Worm (Caenorhabditis elegans) whole organism, L1 larva: ENCODE data around the gene F39B3.3.

Experiments
- C04F5.9 ChIP-seq: sonication (generic microtip); optimal IDR thresholded peaks from 2 replicates; lab custom pipeline; 2016; ENCODE audit warnings: missing genetic modification characterization, missing compliant biosample characterization
- C34B4.2 ChIP-seq: sonication (generic microtip); optimal IDR thresholded peaks from 2 replicates; lab custom pipeline; 2017; ENCODE audit warnings: mild to moderate bottlenecking, missing genetic modification characterization, missing compliant biosample characterization
- F16B12.6 ChIP-seq: fragments of 150-350 bp; optimal IDR thresholded peaks from 2 replicates; lab custom pipeline; 2014; ENCODE audit warnings: missing biosample characterization, missing genetic modification characterization
- aly-2 ChIP-seq: fragments of 150-350 bp; optimal IDR thresholded peaks from 2 replicates; lab custom pipeline; 2014; ENCODE audit warnings: missing biosample characterization, missing genetic modification characterization
- ama-1 ChIP-seq: fragments of 150-350 bp; optimal IDR thresholded peaks from 2 replicates; lab custom pipeline; 2014
- blmp-1 ChIP-seq: fragments of 150-350 bp; optimal IDR thresholded peaks from 2 replicates; lab custom pipeline; 2014; ENCODE audit warnings: missing biosample characterization, missing genetic modification characterization
- ceh-88 ChIP-seq: fragments of 200-800 bp; sonication (Bioruptor generic); IDR thresholded peaks from 2 replicates; pipeline ENCODE4 v1.3.6; 2022; ENCODE audit warnings: missing genetic modification characterization, missing compliant biosample characterization
- ceh-90 ChIP-seq: sonication (generic microtip); optimal IDR thresholded peaks from 2 replicates; lab custom pipeline; 2016; ENCODE audit warnings: missing genetic modification characterization, missing compliant biosample characterization
- efl-1 ChIP-seq, 4 experiments: fragments of 150-350 bp; optimal IDR thresholded peaks in 3 of 4; peaks in 1 of 4; 1 replicate in 1 of 4; 2 replicates in 3 of 4; lab custom pipeline; 2014; ENCODE audit warnings: missing biosample characterization in 2 of 4, missing genetic modification characterization in 2 of 4, missing genetic modification reagents in 2 of 4
- efl-3 ChIP-seq: fragments of 200-800 bp; sonication (Bioruptor generic); optimal IDR thresholded peaks from 2 replicates; lab custom pipeline; 2018; ENCODE audit warnings: mild to moderate bottlenecking, missing genetic modification characterization, missing compliant biosample characterization
- egl-13 ChIP-seq: sonication (generic microtip); optimal IDR thresholded peaks from 2 replicates; lab custom pipeline; 2016; ENCODE audit warnings: missing genotype, missing genetic modification reagents, missing genetic modification characterization, missing compliant biosample characterization
- egl-27 ChIP-seq, 2 experiments: fragments of 150-350 bp in 1 of 2; sonication (generic microtip); optimal IDR thresholded peaks; 3 replicates each; lab custom pipeline; 2017 to 2018; ENCODE audit warnings: missing biosample characterization in 2 of 2, missing genetic modification characterization in 2 of 2, missing genetic modification reagents in 2 of 2
- elt-2 ChIP-seq: sonication (generic microtip); optimal IDR thresholded peaks from 2 replicates; lab custom pipeline; 2016; ENCODE audit warnings: missing genetic modification characterization, mild to moderate bottlenecking, inconsistent platforms, missing compliant biosample characterization, missing genetic modification reagents
- fkh-8 ChIP-seq: sonication (generic microtip); optimal IDR thresholded peaks from 2 replicates; lab custom pipeline; 2016; ENCODE audit warnings: mild to moderate bottlenecking, missing genetic modification characterization, missing compliant biosample characterization
- hlh-17 ChIP-seq: fragments of 200-800 bp; sonication (Bioruptor generic); optimal IDR thresholded peaks from 2 replicates; lab custom pipeline; 2018; ENCODE audit warnings: missing genetic modification characterization, mild to moderate bottlenecking, missing compliant biosample characterization, moderate library complexity, borderline replicate concordance
- jun-1 ChIP-seq: fragments of 150-350 bp; optimal IDR thresholded peaks from 2 replicates; lab custom pipeline; 2014; ENCODE audit warnings: missing biosample characterization, missing genetic modification reagents, missing genetic modification characterization
- lin-14 ChIP-seq: fragments of 200-800 bp; sonication (Bioruptor generic); optimal IDR thresholded peaks from 2 replicates; lab custom pipeline; 2018; ENCODE audit warnings: mild to moderate bottlenecking, missing genetic modification characterization, moderate library complexity, missing compliant biosample characterization
- lin-35 ChIP-seq, 2 experiments: fragments of 150-350 bp; optimal IDR thresholded peaks; 2 replicates each; lab custom pipeline; 2014; ENCODE audit warnings: missing biosample characterization in 2 of 2, missing genetic modification characterization in 2 of 2, missing genetic modification reagents in 2 of 2
- lsy-2 ChIP-seq, 2 experiments: fragments of 150-350 bp; optimal IDR thresholded peaks; 2 replicates each; lab custom pipeline; 2014; ENCODE audit warnings: missing biosample characterization in 2 of 2, missing genetic modification characterization in 2 of 2
- mab-9 ChIP-seq: fragments of 200-800 bp; sonication (Bioruptor generic); IDR thresholded peaks from 2 replicates; pipeline ENCODE4 v1.3.6; 2022; ENCODE audit warnings: missing genetic modification reagents, missing genetic modification characterization, missing compliant biosample characterization
- mdl-1 ChIP-seq, 2 experiments: fragments of 150-350 bp; optimal IDR thresholded peaks; 2 replicates each; lab custom pipeline; 2014 to 2017; ENCODE audit warnings: missing biosample characterization in 2 of 2, missing genetic modification characterization in 2 of 2, inconsistent platforms in 1 of 2
- mef-2 ChIP-seq: fragments of 150-350 bp; optimal IDR thresholded peaks from 2 replicates; lab custom pipeline; 2014; ENCODE audit warnings: missing biosample characterization, missing genetic modification characterization
- mep-1 ChIP-seq: fragments of 150-350 bp; optimal IDR thresholded peaks from 2 replicates; lab custom pipeline; 2014; ENCODE audit warnings: missing biosample characterization, missing genetic modification characterization
- nhr-12 ChIP-seq: sonication (generic microtip); optimal IDR thresholded peaks from 2 replicates; lab custom pipeline; 2017; ENCODE audit warnings: missing biosample characterization, missing genetic modification characterization
- nhr-20 ChIP-seq: sonication (generic microtip); optimal IDR thresholded peaks from 2 replicates; lab custom pipeline; 2016; ENCODE audit warnings: mild to moderate bottlenecking, missing genetic modification characterization, missing compliant biosample characterization
- nhr-47 ChIP-seq: sonication (generic microtip); optimal IDR thresholded peaks from 2 replicates; lab custom pipeline; 2016; ENCODE audit warnings: mild to moderate bottlenecking, missing genetic modification characterization, moderate library complexity, missing compliant biosample characterization
- nhr-71 ChIP-seq: sonication (generic microtip); optimal IDR thresholded peaks from 2 replicates; lab custom pipeline; 2016; ENCODE audit warnings: mild to moderate bottlenecking, missing genetic modification characterization, moderate library complexity, missing compliant biosample characterization
- nhr-76 ChIP-seq: sonication (generic microtip); optimal IDR thresholded peaks from 2 replicates; lab custom pipeline; 2017; ENCODE audit warnings: missing biosample characterization, missing genetic modification characterization
- nhr-85 ChIP-seq: sonication (generic microtip); peaks from one replicate; lab custom pipeline; 2016; ENCODE audit warnings: missing genetic modification characterization, inconsistent platforms, missing compliant biosample characterization
- nhr-90 ChIP-seq: sonication (generic microtip); optimal IDR thresholded peaks from 2 replicates; lab custom pipeline; 2016; ENCODE audit warnings: mild to moderate bottlenecking, missing genetic modification characterization, missing compliant biosample characterization; ENCODE audit not compliant: poor library complexity
- pag-3 ChIP-seq: sonication (generic microtip); optimal IDR thresholded peaks from 2 replicates; lab custom pipeline; 2017; ENCODE audit warnings: missing genetic modification characterization, mild to moderate bottlenecking, missing compliant biosample characterization, antibody characterized with exemption, borderline replicate concordance; ENCODE audit not compliant: insufficient read depth
- pax-3 ChIP-seq: fragments of 200-800 bp; sonication (Bioruptor generic); optimal IDR thresholded peaks from 2 replicates; lab custom pipeline; 2018; ENCODE audit warnings: mild to moderate bottlenecking, missing genetic modification characterization, moderate library complexity, missing compliant biosample characterization
- pqm-1 ChIP-seq: sonication (generic microtip); optimal IDR thresholded peaks from 3 replicates; lab custom pipeline; 2017; ENCODE audit warnings: missing biosample characterization, missing genetic modification characterization
- rnt-1 ChIP-seq: sonication (generic microtip); optimal IDR thresholded peaks from 2 replicates; lab custom pipeline; 2016; ENCODE audit warnings: mild to moderate bottlenecking, missing genetic modification characterization, moderate library complexity, missing compliant biosample characterization
- sox-4 ChIP-seq: sonication (generic microtip); optimal IDR thresholded peaks from 2 replicates; lab custom pipeline; 2016; ENCODE audit warnings: missing genetic modification characterization, missing compliant biosample characterization
- sup-37 ChIP-seq: fragments of 200-800 bp; sonication (Bioruptor generic); optimal IDR thresholded peaks from 2 replicates; lab custom pipeline; 2018; ENCODE audit warnings: mild to moderate bottlenecking, missing genetic modification characterization, missing compliant biosample characterization
- tlp-1 ChIP-seq: fragments of 150-350 bp; optimal IDR thresholded peaks from 2 replicates; lab custom pipeline; 2014; ENCODE audit warnings: missing biosample characterization, missing genetic modification characterization
- unc-130 ChIP-seq: fragments of 150-350 bp; optimal IDR thresholded peaks from 2 replicates; lab custom pipeline; 2017; ENCODE audit warnings: missing biosample characterization, missing genetic modification characterization, inconsistent platforms
- unc-86 ChIP-seq: sonication (generic microtip); optimal IDR thresholded peaks from 2 replicates; lab custom pipeline; 2016; ENCODE audit warnings: missing genetic modification characterization, missing compliant biosample characterization

Gene F39B3.3

DNA sequence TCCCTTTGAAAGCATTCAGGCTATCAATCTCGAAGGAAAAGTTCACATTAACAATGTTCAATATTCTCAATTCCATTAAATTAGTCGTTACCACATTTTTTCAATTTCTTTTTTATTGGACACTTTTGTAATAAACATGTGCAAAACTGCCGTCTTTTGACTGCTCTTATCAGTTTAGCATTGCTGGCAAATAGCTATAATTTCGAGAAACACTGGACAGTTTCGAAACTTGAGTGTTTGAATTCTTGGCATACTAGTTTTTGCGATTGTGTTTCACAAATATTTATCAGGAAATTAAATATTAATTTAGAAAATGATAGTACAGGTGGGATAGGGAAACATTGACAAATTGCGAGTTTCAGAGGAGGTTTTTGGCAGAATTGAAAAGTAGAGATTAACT lies 22.4 kb upstream of the F39B3.3 start:
- TF ChIP-seq F16B12.6 (tag; lab: Kevin White, UChicago), result no peak
- TF ChIP-seq efl-3 (GFP tag; lab: Kevin White, UChicago), result no peak
- no peak for TF ChIP-seq C34B4.2 (tag; lab: Kevin White, UChicago)
- no peak for TF ChIP-seq efl-1 (optimal IDR thresholded peaks at IDR 0.05; lab: Kevin White, UChicago)
- peak in 1 of 2 experiments; percentile 60 for TF ChIP-seq efl-1 (GFP tag; optimal IDR thresholded peaks at IDR 0.05 in 1 of 2; lab: Kevin White, UChicago)
- TF ChIP-seq pqm-1, result peak; percentile 57
- peak; percentile 46 for TF ChIP-seq tlp-1
- TF ChIP-seq nhr-71 (tag; lab: Kevin White, UChicago), result peak; percentile 1
- peak in 1 of 2 experiments; percentile 13 for TF ChIP-seq lin-35 (GFP tag; optimal IDR thresholded peaks at IDR 0.05; lab: Kevin White, UChicago)
- TF ChIP-seq elt-2 (tag; lab: Kevin White, UChicago), result peak; percentile 74

DNA sequence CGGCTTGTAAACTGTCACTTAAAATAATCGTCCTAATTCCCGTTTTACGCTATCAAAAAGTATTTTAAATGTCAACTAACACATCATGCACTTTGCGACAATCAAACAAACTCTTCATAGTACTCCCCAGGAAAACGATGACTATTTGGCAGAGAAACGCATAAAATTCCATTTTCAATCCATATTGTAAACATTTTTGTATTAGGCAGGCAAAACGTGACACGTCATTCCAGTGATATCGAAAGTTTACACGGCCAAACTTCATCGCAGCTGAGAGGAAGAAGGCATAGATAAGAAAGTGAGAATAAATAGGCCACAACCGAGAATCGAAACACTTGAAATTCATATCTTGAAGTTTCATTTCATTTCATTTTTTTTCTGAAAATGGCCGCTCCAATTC lies 21.2 kb upstream of the F39B3.3 start, which contains the start of gene lec-9:
lec-9 (plus strand) TSS at position 349 of the 400 bp plus-strand sequence.
- peak in 1 of 2 experiments; percentile 58 for TF ChIP-seq lin-35 (GFP tag; optimal IDR thresholded peaks at IDR 0.05; lab: Kevin White, UChicago)
- TF ChIP-seq mab-9 (GFP tag; lab: Robert Waterston, UW), result no peak
- no peak for TF ChIP-seq nhr-85 (tag; lab: Kevin White, UChicago)
- no peak for TF ChIP-seq C04F5.9 (tag; lab: Kevin White, UChicago)
- TF ChIP-seq nhr-20 (tag; lab: Kevin White, UChicago), result peak; percentile 34
- no peak for TF ChIP-seq egl-27 (tag; optimal IDR thresholded peaks at IDR 0.05; lab: Kevin White, UChicago)
- no peak for TF ChIP-seq ceh-90 (tag; lab: Kevin White, UChicago)
- TF ChIP-seq elt-2 (tag; lab: Kevin White, UChicago), result peak; percentile 97
- TF ChIP-seq sox-4, result no peak
- TF ChIP-seq pax-3, result peak; percentile 57
- no peak for TF ChIP-seq unc-86 (tag; lab: Kevin White, UChicago)
- TF ChIP-seq nhr-90 (tag; lab: Kevin White, UChicago), result peak; percentile 12
- no peak for TF ChIP-seq hlh-17 (GFP tag; lab: Kevin White, UChicago)
- no peak for TF ChIP-seq pag-3 (tag; lab: Kevin White, UChicago)
- TF ChIP-seq blmp-1 (tag; lab: Kevin White, UChicago), result peak; percentile 43
- no peak for TF ChIP-seq nhr-47
- TF ChIP-seq egl-13 (tag; lab: Kevin White, UChicago), result no peak
- TF ChIP-seq ceh-88 (GFP tag; lab: Robert Waterston, UW), result no peak
- TF ChIP-seq unc-130, result no peak
- no peak for TF ChIP-seq rnt-1 (tag; lab: Kevin White, UChicago)
- TF ChIP-seq lin-14 (GFP tag; lab: Kevin White, UChicago), result peak; percentile 18
- no peak for TF ChIP-seq nhr-12 (tag; lab: Kevin White, UChicago)
- TF ChIP-seq nhr-71 (tag; lab: Kevin White, UChicago), result peak; percentile 30
- no peak for TF ChIP-seq mef-2 (tag; lab: Kevin White, UChicago)
- no peak for TF ChIP-seq sup-37 (GFP tag; lab: Kevin White, UChicago)
- no peak for TF ChIP-seq mep-1 (tag; lab: Kevin White, UChicago)
- TF ChIP-seq jun-1 (tag; lab: Kevin White, UChicago), result no peak

DNA sequence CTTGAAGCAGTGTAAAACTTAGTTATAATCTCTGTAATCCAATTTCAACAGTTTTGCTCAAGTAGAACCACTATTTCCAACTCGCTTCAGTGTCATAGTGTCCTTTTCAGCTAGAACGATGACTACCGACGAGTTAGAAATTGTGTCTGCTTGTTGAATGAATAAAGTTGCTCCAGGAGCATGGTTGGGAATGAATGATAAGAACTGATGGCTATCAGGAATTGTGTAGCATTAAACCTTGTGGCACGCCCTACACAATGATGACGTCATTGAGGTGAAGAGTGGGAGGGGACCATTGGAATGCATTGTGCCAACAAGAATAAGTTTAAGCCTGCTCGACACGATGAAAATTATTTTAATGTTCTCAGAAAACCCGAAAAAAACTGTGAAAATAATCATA lies 19.8 kb upstream of the F39B3.3 start:
- TF ChIP-seq mdl-1 (tag; optimal IDR thresholded peaks at IDR 0.05; lab: Kevin White, UChicago), result peak in 1 of 2 experiments; percentile 4
- no peak for TF ChIP-seq nhr-20 (tag; lab: Kevin White, UChicago)
- TF ChIP-seq elt-2 (tag; lab: Kevin White, UChicago), result peak; percentile 18
- no peak for TF ChIP-seq lsy-2 (tag; optimal IDR thresholded peaks at IDR 0.05; lab: Kevin White, UChicago)
- no peak for TF ChIP-seq nhr-76 (tag; lab: Kevin White, UChicago)
- no peak for TF ChIP-seq nhr-12 (tag; lab: Kevin White, UChicago)
- TF ChIP-seq hlh-17 (GFP tag; lab: Kevin White, UChicago), result no peak
- no peak for TF ChIP-seq rnt-1 (tag; lab: Kevin White, UChicago)
- TF ChIP-seq fkh-8 (tag; lab: Kevin White, UChicago), result no peak
- TF ChIP-seq nhr-85 (tag; lab: Kevin White, UChicago), result no peak
- TF ChIP-seq ama-1 (lab: Kevin White, UChicago), result no peak
- TF ChIP-seq unc-130, result no peak
- TF ChIP-seq aly-2 (tag; lab: Kevin White, UChicago), result no peak
- TF ChIP-seq lin-35 (GFP tag; optimal IDR thresholded peaks at IDR 0.05; lab: Kevin White, UChicago), result no peak
